Fruit fly (Drosophila melanogaster) whole organism, pupa: Measurements from ENCODE around the gene CG7912.

Source experiments
- CG10348 ChIP-seq: fragments of 200-800 bp; sonication (Bioruptor generic); IDR thresholded peaks from 2 replicates; pipeline ENCODE4 v1.3.6; 2022; ENCODE audit warnings: missing biosample characterization, missing genetic modification characterization
- CG12605 ChIP-seq: fragments of 200-800 bp; sonication (Bioruptor generic); IDR thresholded peaks from 2 replicates; pipeline ENCODE4 v1.3.6; 2022; ENCODE audit warnings: missing biosample characterization, missing genetic modification characterization
- CG13204 ChIP-seq: fragments of 200-800 bp; sonication (Bioruptor generic); optimal IDR thresholded peaks from 2 replicates; lab custom pipeline; 2018; ENCODE audit warnings: missing biosample characterization, mild to moderate bottlenecking, missing genetic modification characterization, moderate library complexity
- CG14655 ChIP-seq: fragments of 200-800 bp; sonication (Bioruptor generic); optimal IDR thresholded peaks from 3 replicates; lab custom pipeline; 2017; ENCODE audit warnings: mild to moderate bottlenecking, missing biosample characterization, missing genetic modification reagents, missing genetic modification characterization
- CG15710 ChIP-seq: fragments of 200-800 bp; sonication (Bioruptor generic); optimal IDR thresholded peaks from 2 replicates; lab custom pipeline; 2018; ENCODE audit warnings: missing biosample characterization, mild to moderate bottlenecking, missing genetic modification characterization, moderate library complexity
- CG17806 ChIP-seq: fragments of 200-800 bp; sonication (Bioruptor generic); optimal IDR thresholded peaks from 2 replicates; lab custom pipeline; 2018; ENCODE audit warnings: missing biosample characterization, mild to moderate bottlenecking, missing genetic modification characterization, moderate library complexity
- CG32121 ChIP-seq: fragments of 200-800 bp; sonication (Bioruptor generic); IDR thresholded peaks from 2 replicates; pipeline ENCODE4 v1.3.6; 2022; ENCODE audit warnings: missing biosample characterization, missing genetic modification characterization
- CG34367 ChIP-seq: fragments of 200-800 bp; sonication (Bioruptor generic); optimal IDR thresholded peaks from 2 replicates; lab custom pipeline; 2018; ENCODE audit warnings: missing biosample characterization, mild to moderate bottlenecking, missing genetic modification characterization
- CG4496 ChIP-seq: fragments of 200-800 bp; sonication (Bioruptor generic); IDR thresholded peaks from 3 replicates; pipeline ENCODE4 v1.3.6; 2022; ENCODE audit warnings: missing biosample characterization, missing genetic modification characterization
- CG8159 ChIP-seq: fragments of 200-800 bp; sonication (Bioruptor generic); optimal IDR thresholded peaks from 3 replicates; lab custom pipeline; 2018; ENCODE audit warnings: missing biosample characterization, mild to moderate bottlenecking, missing genetic modification characterization, moderate library complexity
- CG8301 ChIP-seq: fragments of 200-800 bp; sonication (Bioruptor generic); optimal IDR thresholded peaks from 2 replicates; lab custom pipeline; 2018; ENCODE audit warnings: missing biosample characterization, mild to moderate bottlenecking, missing genetic modification characterization
- CG9948 ChIP-seq: fragments of 200-800 bp; sonication (Bioruptor generic); optimal IDR thresholded peaks from 2 replicates; lab custom pipeline; 2018; ENCODE audit warnings: missing biosample characterization, mild to moderate bottlenecking, missing genetic modification characterization, moderate library complexity
- D1 ChIP-seq: fragments of 200-800 bp; sonication (Bioruptor generic); optimal IDR thresholded peaks from 2 replicates; lab custom pipeline; 2018; ENCODE audit warnings: missing biosample characterization, mild to moderate bottlenecking, missing genetic modification characterization, moderate library complexity
- EcR ChIP-seq: fragments of 200-800 bp; sonication (Bioruptor generic); optimal IDR thresholded peaks from 3 replicates; lab custom pipeline; 2019; ENCODE audit warnings: missing biosample characterization, missing genetic modification characterization, mild to moderate bottlenecking, moderate library complexity, missing genetic modification reagents
- Ets98B ChIP-seq: fragments of 200-800 bp; sonication (Bioruptor generic); IDR thresholded peaks from 2 replicates; pipeline ENCODE4 v1.3.6; 2022; ENCODE audit warnings: missing biosample characterization, missing genetic modification characterization
- Pif1A ChIP-seq: fragments of 200-800 bp; sonication (Bioruptor generic); optimal IDR thresholded peaks from 3 replicates; lab custom pipeline; 2016; ENCODE audit warnings: missing biosample characterization, missing genetic modification characterization
- Pif1B ChIP-seq: fragments of 200-800 bp; sonication (Bioruptor generic); optimal IDR thresholded peaks from 3 replicates; lab custom pipeline; 2016; ENCODE audit warnings: missing biosample characterization, missing genetic modification characterization
- Snoo ChIP-seq: fragments of 200-800 bp; sonication (Bioruptor generic); optimal IDR thresholded peaks from 3 replicates; lab custom pipeline; 2017; ENCODE audit warnings: missing biosample characterization, mild to moderate bottlenecking, missing genetic modification characterization, inconsistent platforms
- fd96Ca ChIP-seq: fragments of 200-800 bp; sonication (Bioruptor generic); IDR thresholded peaks from 3 replicates; pipeline ENCODE4 v1.3.6; 2022; ENCODE audit warnings: missing biosample characterization, missing genetic modification characterization
- gl ChIP-seq: fragments of 200-800 bp; sonication (Bioruptor generic); optimal IDR thresholded peaks from 2 replicates; lab custom pipeline; 2018; ENCODE audit warnings: missing biosample characterization, mild to moderate bottlenecking, missing genetic modification characterization
- rn ChIP-seq: fragments of 200-800 bp; sonication (Bioruptor generic); IDR thresholded peaks from 2 replicates; pipeline ENCODE4 v1.3.6; 2022; ENCODE audit warnings: missing biosample characterization, missing genetic modification characterization

CG7912 gene

dm6 chr3R:30000286-30000685 is 8.7 kb downstream of the CG7912 start, which contains the start of gene Tace:
TSS of gene Tace (plus strand) at chr3R:30000530.
- TF ChIP-seq CG9948 (tag; lab: Kevin White, UChicago) (no peak), fd96Ca (GFP tag; lab: Robert Waterston, UW) (no peak), CG8159 (tag; lab: Kevin White, UChicago) (no peak), CG8301 (tag; lab: Kevin White, UChicago) (no peak), CG32121 (GFP tag; lab: Robert Waterston, UW) (no peak), rn (GFP tag; lab: Robert Waterston, UW) (no peak), CG34367 (tag; lab: Kevin White, UChicago) (no peak), CG10348 (no peak), Pif1A (GFP tag; lab: Kevin White, UChicago) (no peak), CG4496 (no peak), CG17806 (no peak)

- TF ChIP-seq CG17806 (no peak), CG4496 (no peak), fd96Ca (GFP tag; lab: Robert Waterston, UW) (no peak), Pif1A (GFP tag; lab: Kevin White, UChicago) (no peak), Pif1B (GFP tag; lab: Kevin White, UChicago) (no peak), CG15710 (tag; lab: Kevin White, UChicago) (no peak), CG9948 (tag; lab: Kevin White, UChicago) (no peak), CG10348 (no peak), gl (tag; lab: Kevin White, UChicago) (no peak), EcR (GFP tag; lab: Kevin White, UChicago) (no peak), CG8301 (tag; lab: Kevin White, UChicago) (no peak), Snoo (no peak), CG32121 (GFP tag; lab: Robert Waterston, UW) (no peak), CG14655 (GFP tag; lab: Kevin White, UChicago) (no peak), CG8159 (tag; lab: Kevin White, UChicago) (no peak), D1 (tag; lab: Kevin White, UChicago) (no peak), CG12605 (GFP tag; lab: Robert Waterston, UW) (no peak), CG13204 (GFP tag; lab: Kevin White, UChicago) (no peak), rn (GFP tag; lab: Robert Waterston, UW) (no peak), CG34367 (tag; lab: Kevin White, UChicago) (no peak)
Observed at dm6 chr3R:29999495-29999894, 9.5 kb downstream of the CG7912 start, which contains the start of gene CG34298. TSS of gene CG34298 (plus strand) at chr3R:29999795.

- TF ChIP-seq CG14655 (GFP tag; lab: Kevin White, UChicago) (no peak), Ets98B (GFP tag; lab: Robert Waterston, UW) (peak; percentile 19; the same call in 1 of the 2 replicates)
Observed at dm6 chr3R:29997607-29998236, 11.3 kb downstream of the CG7912 start, which contains the start of the genes CG15525 and CG11504. TSS of gene CG15525 (minus strand) at chr3R:29997676. TSS of gene CG11504 (plus strand) at chr3R:29997900.

- TF ChIP-seq gl (tag; lab: Kevin White, UChicago) (no peak), Ets98B (GFP tag; lab: Robert Waterston, UW) (no peak), CG9948 (tag; lab: Kevin White, UChicago) (no peak), CG14655 (GFP tag; lab: Kevin White, UChicago) (no peak), CG4496 (peak; percentile 44; the same call in 1 of the 3 replicates), Pif1A (GFP tag; lab: Kevin White, UChicago) (no peak), fd96Ca (GFP tag; lab: Robert Waterston, UW) (no peak), Snoo (no peak)
Observed at dm6 chr3R:29995035-29995434, 14.0 kb downstream of the CG7912 start, which contains the start of the genes CG7903 and Sas-6. TSS of gene CG7903 (minus strand) at chr3R:29995231. TSS of gene Sas-6 (plus strand) at chr3R:29995357.

- TF ChIP-seq gl (tag; lab: Kevin White, UChicago), result no peak
- TF ChIP-seq CG17806, result no peak
- TF ChIP-seq CG14655 (GFP tag; lab: Kevin White, UChicago), result no peak
- TF ChIP-seq D1 (tag; lab: Kevin White, UChicago), result no peak
- no peak for TF ChIP-seq Snoo
- no peak for TF ChIP-seq CG4496
- no peak for TF ChIP-seq CG9948 (tag; lab: Kevin White, UChicago)
- TF ChIP-seq CG12605 (GFP tag; lab: Robert Waterston, UW), result no peak
- TF ChIP-seq Pif1B (GFP tag; lab: Kevin White, UChicago), result no peak
- no peak for TF ChIP-seq CG10348
- TF ChIP-seq CG13204 (GFP tag; lab: Kevin White, UChicago), result no peak
Observed at dm6 chr3R:29993134-29993533, 15.9 kb downstream of the CG7912 start, which contains the start of gene Acph-1. TSS of gene Acph-1 (minus strand) at chr3R:29993411.

dm6 chr3R:29990681-29991080 is 18.3 kb downstream of the CG7912 start:
- TF ChIP-seq CG13204 (GFP tag; lab: Kevin White, UChicago), result no peak
- TF ChIP-seq Pif1B (GFP tag; lab: Kevin White, UChicago), result no peak
- no peak for TF ChIP-seq CG14655 (GFP tag; lab: Kevin White, UChicago)
- TF ChIP-seq Pif1A (GFP tag; lab: Kevin White, UChicago), result no peak
- no peak for TF ChIP-seq EcR (GFP tag; lab: Kevin White, UChicago)
